Worm (Caenorhabditis elegans) whole organism, L4 larva: ENCODE results near the gene clc-10.
A peak's percentile ranks its signal among the peaks of the same experiment; 100 is the strongest.

ENCODE experiments used
- ceh-82 ChIP-seq: sonication (generic microtip); optimal IDR thresholded peaks from 2 replicates; lab custom pipeline; 2017; ENCODE audit warnings: missing biosample characterization, missing genetic modification characterization
- madf-5 ChIP-seq, 2 experiments: fragments of 200-800 bp; sonication (Bioruptor generic); IDR thresholded peaks; 2 replicates each; pipeline ENCODE4 v1.3.6; 2022; ENCODE audit warnings: missing compliant biosample characterization in 2 of 2, missing genetic modification characterization in 2 of 2
- set-16 ChIP-seq: fragments of 200-800 bp; sonication (Bioruptor generic); IDR thresholded peaks from 2 replicates; pipeline ENCODE4 v1.3.6; 2022; ENCODE audit warnings: missing genetic modification reagents, missing genetic modification characterization, missing compliant biosample characterization
- unc-62 ChIP-seq, 3 experiments: fragments of 150-350 bp in 1 of 3; sonication (generic microtip); optimal IDR thresholded peaks in 2 of 3; peaks in 1 of 3; 1 replicate in 1 of 3; 2 replicates in 2 of 3; lab custom pipeline; 2014 to 2017; ENCODE audit warnings: missing biosample characterization in 3 of 3, missing genetic modification characterization in 3 of 3, missing genetic modification reagents in 3 of 3, missing genotype in 1 of 3

clc-10 gene

DNA sequence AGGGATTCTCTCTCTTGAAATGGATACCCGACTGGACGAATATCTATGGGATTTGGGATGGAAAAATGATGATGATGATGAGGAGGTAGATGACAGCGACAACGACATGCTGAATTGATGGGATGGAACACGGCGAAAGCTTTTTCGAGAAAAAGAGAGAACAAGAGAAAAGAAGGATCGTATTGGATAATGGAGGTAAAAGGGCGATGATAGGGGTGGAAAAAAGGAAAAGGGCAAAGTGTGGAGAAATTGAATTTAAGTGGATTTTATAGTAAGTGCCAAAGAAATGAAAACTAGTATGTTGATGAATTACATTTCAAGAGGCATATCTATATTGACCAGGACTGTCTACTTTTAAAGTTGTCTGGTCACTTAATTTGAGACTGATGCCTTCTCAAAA lies 49.0 kb downstream of the clc-10 start:
- TF ChIP-seq unc-62 (GFP tag; optimal IDR thresholded peaks at IDR 0.05 in 1 of 2; lab: Kevin White, UChicago) (peak in 1 of 2 experiments; percentile 83), unc-62 (tag; optimal IDR thresholded peaks at IDR 0.05; lab: Kevin White, UChicago) (no peak), ceh-82 (no peak), madf-5 (GFP tag; IDR thresholded peaks at IDR 0.05; lab: Robert Waterston, UW) (no peak), set-16 (GFP tag; lab: Robert Waterston, UW) (no peak)
